Worm (Caenorhabditis elegans) whole organism, L4 larva: ENCODE results near the gene F56A11.5.
A peak's percentile ranks its signal among the peaks of the same experiment; 100 is the strongest.

Experiments
- Y48G9A.11 ChIP-seq: fragments of 200-800 bp; sonication (Bioruptor generic); IDR thresholded peaks from 2 replicates; pipeline ENCODE4 v1.3.6; 2022; ENCODE audit warnings: missing genetic modification reagents, missing genetic modification characterization, missing compliant biosample characterization
- aha-1 ChIP-seq: fragments of 150-350 bp; peaks from one replicate; lab custom pipeline; 2014; ENCODE audit warnings: missing biosample characterization, missing genetic modification characterization
- ceh-62 ChIP-seq: sonication (generic microtip); optimal IDR thresholded peaks from 2 replicates; lab custom pipeline; 2017; ENCODE audit warnings: missing biosample characterization, missing genetic modification characterization
- ctbp-1 ChIP-seq: fragments of 200-800 bp; sonication (Bioruptor generic); IDR thresholded peaks from 2 replicates; pipeline ENCODE4 v1.3.6; 2022; ENCODE audit warnings: missing genetic modification reagents, missing genetic modification characterization, missing compliant biosample characterization
- daf-16 ChIP-seq, 3 experiments: sonication (generic microtip); optimal IDR thresholded peaks; 2 replicates each; lab custom pipeline; 2016 to 2017; ENCODE audit warnings: missing genetic modification characterization in 3 of 3, missing genetic modification reagents in 3 of 3, mild to moderate bottlenecking in 2 of 3, missing compliant biosample characterization in 2 of 3, missing biosample characterization in 1 of 3, moderate library complexity in 1 of 3
- dmd-6 ChIP-seq: fragments of 200-800 bp; sonication (Bioruptor generic); IDR thresholded peaks from 2 replicates; pipeline ENCODE4 v1.3.6; 2022; ENCODE audit warnings: missing genetic modification reagents, missing genetic modification characterization, missing compliant biosample characterization
- dpl-1 ChIP-seq: fragments of 150-350 bp; optimal IDR thresholded peaks from 2 replicates; lab custom pipeline; 2014; ENCODE audit warnings: missing biosample characterization, missing genetic modification reagents, missing genetic modification characterization
- egl-43 ChIP-seq: fragments of 200-800 bp; sonication (Bioruptor generic); IDR thresholded peaks from 2 replicates; pipeline ENCODE4 v1.3.6; 2022; ENCODE audit warnings: missing genetic modification reagents, missing genetic modification characterization, missing compliant biosample characterization
- fkh-10 ChIP-seq: fragments of 150-350 bp; optimal IDR thresholded peaks from 2 replicates; lab custom pipeline; 2014; ENCODE audit warnings: missing biosample characterization, missing genetic modification reagents, missing genetic modification characterization
- hlh-11 ChIP-seq: fragments of 200-800 bp; sonication (Bioruptor generic); optimal IDR thresholded peaks from 2 replicates; lab custom pipeline; 2018; ENCODE audit warnings: mild to moderate bottlenecking, missing genetic modification characterization, missing compliant biosample characterization
- hlh-30 ChIP-seq: sonication (generic microtip); optimal IDR thresholded peaks from 2 replicates; lab custom pipeline; 2017; ENCODE audit warnings: antibody characterized with exemption, mild to moderate bottlenecking, missing genetic modification characterization, missing compliant biosample characterization; ENCODE audit not compliant: insufficient read depth
- hmg-1.1 ChIP-seq: fragments of 200-800 bp; sonication (Bioruptor generic); IDR thresholded peaks from 2 replicates; pipeline ENCODE4 v1.3.6; 2022; ENCODE audit warnings: missing genetic modification reagents, missing genetic modification characterization, missing compliant biosample characterization
- lin-13 ChIP-seq: fragments of 150-350 bp; optimal IDR thresholded peaks from 2 replicates; lab custom pipeline; 2014; ENCODE audit warnings: missing biosample characterization, missing genetic modification reagents, missing genetic modification characterization
- lin-38 ChIP-seq: fragments of 200-800 bp; sonication (Bioruptor generic); IDR thresholded peaks from 2 replicates; pipeline ENCODE4 v1.3.6; 2022; ENCODE audit warnings: missing genetic modification reagents, missing genetic modification characterization, missing compliant biosample characterization
- lir-3 ChIP-seq: sonication (generic microtip); optimal IDR thresholded peaks from 2 replicates; lab custom pipeline; 2016; ENCODE audit warnings: mild to moderate bottlenecking, missing genetic modification characterization, missing compliant biosample characterization
- lsy-2 ChIP-seq, 2 experiments: fragments of 150-350 bp in 1 of 2; sonication (generic microtip) in 1 of 2; optimal IDR thresholded peaks; 2 replicates each; lab custom pipeline; 2014 to 2017; ENCODE audit warnings: missing biosample characterization in 2 of 2, missing genetic modification characterization in 2 of 2
- mdl-1 ChIP-seq, 2 experiments: fragments of 150-350 bp in 1 of 2; sonication (generic microtip) in 1 of 2; optimal IDR thresholded peaks; 2 replicates each; lab custom pipeline; 2014 to 2017; ENCODE audit warnings: missing biosample characterization in 2 of 2, missing genetic modification characterization in 2 of 2
- mes-2 ChIP-seq: sonication (generic microtip); optimal IDR thresholded peaks from 2 replicates; lab custom pipeline; 2016; ENCODE audit warnings: missing genotype, mild to moderate bottlenecking, missing genetic modification characterization, missing compliant biosample characterization; ENCODE audit not compliant: poor library complexity, severe bottlenecking
- mxl-3 ChIP-seq: fragments of 200-800 bp; sonication (Bioruptor generic); optimal IDR thresholded peaks from 2 replicates; lab custom pipeline; 2018; ENCODE audit warnings: mild to moderate bottlenecking, missing genetic modification characterization, missing compliant biosample characterization
- nhr-10 ChIP-seq: fragments of 150-350 bp; optimal IDR thresholded peaks from 2 replicates; lab custom pipeline; 2014; ENCODE audit warnings: missing biosample characterization, missing genetic modification characterization
- nhr-102 ChIP-seq: sonication (generic microtip); optimal IDR thresholded peaks from 2 replicates; lab custom pipeline; 2016; ENCODE audit warnings: mild to moderate bottlenecking, missing genetic modification characterization, moderate library complexity, missing compliant biosample characterization
- nhr-11 ChIP-seq: fragments of 150-350 bp; optimal IDR thresholded peaks from 2 replicates; lab custom pipeline; 2014; ENCODE audit warnings: missing biosample characterization, missing genetic modification characterization
- nhr-237 ChIP-seq: sonication (generic microtip); optimal IDR thresholded peaks from 2 replicates; lab custom pipeline; 2017; ENCODE audit warnings: missing biosample characterization, missing genetic modification characterization
- nhr-28 ChIP-seq: fragments of 150-350 bp; optimal IDR thresholded peaks from 2 replicates; lab custom pipeline; 2014; ENCODE audit warnings: missing biosample characterization, missing genetic modification characterization
- nhr-6 ChIP-seq: fragments of 150-350 bp; optimal IDR thresholded peaks from 2 replicates; lab custom pipeline; 2014; ENCODE audit warnings: missing biosample characterization, missing genetic modification characterization
- pqm-1 ChIP-seq: sonication (generic microtip); optimal IDR thresholded peaks from 2 replicates; lab custom pipeline; 2017; ENCODE audit warnings: missing biosample characterization, missing genetic modification characterization
- rbr-2 ChIP-seq: sonication (generic microtip); optimal IDR thresholded peaks from 2 replicates; lab custom pipeline; 2016; ENCODE audit warnings: missing genotype, missing genetic modification characterization, missing compliant biosample characterization
- saeg-2 ChIP-seq: fragments of 200-800 bp; sonication (Bioruptor generic); IDR thresholded peaks from 2 replicates; pipeline ENCODE4 v1.3.6; 2022; ENCODE audit warnings: missing genetic modification reagents, missing genetic modification characterization, missing compliant biosample characterization
- snpc-1.2 ChIP-seq: fragments of 200-800 bp; sonication (Bioruptor generic); IDR thresholded peaks from 2 replicates; pipeline ENCODE4 v1.3.6; 2022; ENCODE audit warnings: missing genetic modification reagents, missing genetic modification characterization, missing compliant biosample characterization
- spr-3 ChIP-seq: fragments of 200-800 bp; sonication (Bioruptor generic); optimal IDR thresholded peaks from 2 replicates; lab custom pipeline; 2018; ENCODE audit warnings: mild to moderate bottlenecking, missing genetic modification characterization, missing compliant biosample characterization
- tag-97 ChIP-seq: fragments of 200-800 bp; sonication (Bioruptor generic); IDR thresholded peaks from 2 replicates; pipeline ENCODE4 v1.3.6; 2022; ENCODE audit warnings: missing genetic modification characterization, missing compliant biosample characterization
- tra-1 ChIP-seq: fragments of 200-800 bp; sonication (Bioruptor generic); IDR thresholded peaks from 2 replicates; pipeline ENCODE4 v1.3.6; 2022; ENCODE audit warnings: missing genetic modification reagents, missing genetic modification characterization, missing compliant biosample characterization
- unc-130 ChIP-seq: sonication (generic microtip); optimal IDR thresholded peaks from 2 replicates; lab custom pipeline; 2016; ENCODE audit warnings: missing genetic modification reagents, missing genetic modification characterization, missing compliant biosample characterization
- zag-1 ChIP-seq: fragments of 150-350 bp; optimal IDR thresholded peaks from 2 replicates; lab custom pipeline; 2014; ENCODE audit warnings: missing biosample characterization, missing genetic modification characterization
- zfp-3 ChIP-seq: fragments of 200-800 bp; sonication (Bioruptor generic); conservative IDR thresholded peaks from 2 replicates; pipeline ENCODE4 v1.3.6; 2022; ENCODE audit warnings: missing genetic modification reagents, missing genetic modification characterization, missing compliant biosample characterization

F56A11.5 gene

ce11 chrIV:523595-523994, 47.1 kb downstream of the F56A11.5 start, which contains the start of gene asm-3:
TSS of gene asm-3 (minus strand) at chrIV:523809.
- peak; percentile 55 for TF ChIP-seq hlh-11 (tag; lab: Kevin White, UChicago)
- no peak for TF ChIP-seq zfp-3 (GFP tag; lab: Robert Waterston, UW)
- TF ChIP-seq mxl-3 (GFP tag; lab: Kevin White, UChicago), result peak; percentile 75
- TF ChIP-seq pqm-1, result peak; percentile 45
- no peak for TF ChIP-seq nhr-10 (tag; lab: Kevin White, UChicago)
- TF ChIP-seq nhr-28 (tag; lab: Kevin White, UChicago), result peak; percentile 83
- no peak for TF ChIP-seq nhr-102
- TF ChIP-seq dmd-6 (GFP tag; lab: Robert Waterston, UW), result peak; percentile 78
- no peak for TF ChIP-seq saeg-2 (GFP tag; lab: Robert Waterston, UW)
- TF ChIP-seq ceh-62, result no peak
- TF ChIP-seq zag-1 (tag; lab: Kevin White, UChicago), result no peak
- peak in 1 of 2 experiments; percentile 37 for TF ChIP-seq mdl-1 (tag; optimal IDR thresholded peaks at IDR 0.05; lab: Kevin White, UChicago)
- no peak for TF ChIP-seq tag-97 (GFP tag; lab: Robert Waterston, UW)

ce11 chrIV:522566-522965, 48.1 kb downstream of the F56A11.5 start:
- TF ChIP-seq hmg-1.1 (GFP tag; lab: Robert Waterston, UW), result no peak
- peak; percentile 16; the same call in 1 of the 2 replicates for TF ChIP-seq dmd-6 (GFP tag; lab: Robert Waterston, UW)
- TF ChIP-seq tra-1 (GFP tag; lab: Robert Waterston, UW), result no peak
- TF ChIP-seq lsy-2 (tag; optimal IDR thresholded peaks at IDR 0.05; lab: Kevin White, UChicago), result no peak
- TF ChIP-seq egl-43 (GFP tag; lab: Robert Waterston, UW), result no peak
- TF ChIP-seq daf-16 (GFP tag; optimal IDR thresholded peaks at IDR 0.05; lab: Kevin White, UChicago), result no peak
- peak; percentile 63 for TF ChIP-seq daf-16 (tag; optimal IDR thresholded peaks at IDR 0.05; lab: Kevin White, UChicago)
- no peak for TF ChIP-seq snpc-1.2 (GFP tag; lab: Robert Waterston, UW)
- peak; percentile 4 for TF ChIP-seq nhr-28 (tag; lab: Kevin White, UChicago)

- TF ChIP-seq hmg-1.1 (GFP tag; lab: Robert Waterston, UW) (peak; percentile 53), rbr-2 (tag; lab: Kevin White, UChicago) (peak; percentile 29), hlh-30 (peak; percentile 54), nhr-11 (tag; lab: Kevin White, UChicago) (no peak), lin-13 (GFP tag; lab: Kevin White, UChicago) (peak; percentile 2), unc-130 (peak; percentile 30), ctbp-1 (GFP tag; lab: Robert Waterston, UW) (no peak), nhr-28 (tag; lab: Kevin White, UChicago) (peak; percentile 23), nhr-6 (tag; lab: Kevin White, UChicago) (peak; percentile 50), nhr-237 (no peak), mes-2 (tag; lab: Kevin White, UChicago) (peak; percentile 87), spr-3 (no peak), Y48G9A.11 (GFP tag; lab: Robert Waterston, UW) (0 out of 2 replicates have a peak, but pooled peaks have one; percentile 19), lir-3 (tag; lab: Kevin White, UChicago) (no peak), daf-16 (GFP tag; optimal IDR thresholded peaks at IDR 0.05; lab: Kevin White, UChicago) (no peak), daf-16 (tag; optimal IDR thresholded peaks at IDR 0.05; lab: Kevin White, UChicago) (peak; percentile 8), lin-38 (GFP tag; lab: Robert Waterston, UW) (peak; percentile 98), fkh-10 (peak; percentile 27), aha-1 (tag; lab: Kevin White, UChicago) (peak; percentile 87), dpl-1 (GFP tag; lab: Kevin White, UChicago) (peak; percentile 90)
Measured at ce11 chrIV:519409-519808, 51.2 kb downstream of the F56A11.5 start, which contains the start of gene pig-1. TSS of gene pig-1 (minus strand) at chrIV:519457.
